Fruit fly (Drosophila melanogaster) whole organism, embryonic: Measurements from ENCODE around the gene CG1575.

Experiments used
- Aef1 ChIP-seq: fragments of 200-800 bp; sonication (Bioruptor generic); IDR thresholded peaks from 3 replicates; pipeline ENCODE4 v1.3.6; 2022; ENCODE audit warnings: missing biosample characterization, missing genetic modification characterization
- Asciz ChIP-seq: fragments of 200-800 bp; sonication (Bioruptor generic); optimal IDR thresholded peaks from 2 replicates; lab custom pipeline; 2017; ENCODE audit warnings: missing biosample characterization, mild to moderate bottlenecking, missing genetic modification characterization, missing genetic modification reagents
- Atf3 ChIP-seq: fragments of 200-800 bp; sonication (Bioruptor generic); optimal IDR thresholded peaks from 3 replicates; lab custom pipeline; 2016; ENCODE audit warnings: missing biosample characterization, missing genetic modification characterization
- B-H1 ChIP-seq: fragments of 200-800 bp; sonication (Bioruptor generic); IDR thresholded peaks from 3 replicates; pipeline ENCODE4 v1.3.6; 2022; ENCODE audit warnings: missing biosample characterization, missing genetic modification characterization
- BEAF-32 ChIP-seq: fragments of 200-800 bp; sonication (Bioruptor generic); optimal IDR thresholded peaks from 3 replicates; lab custom pipeline; 2017; ENCODE audit warnings: missing biosample characterization, missing genetic modification characterization, mild to moderate bottlenecking, moderate library complexity, missing genetic modification reagents
- CG11723 ChIP-seq: fragments of 200-800 bp; sonication (Bioruptor generic); optimal IDR thresholded peaks from 2 replicates; lab custom pipeline; 2017; ENCODE audit warnings: missing biosample characterization, mild to moderate bottlenecking, missing genetic modification characterization
- CG12299 ChIP-seq: fragments of 200-800 bp; sonication (Bioruptor generic); optimal IDR thresholded peaks from 2 replicates; lab custom pipeline; 2018; ENCODE audit warnings: missing biosample characterization, mild to moderate bottlenecking, missing genetic modification characterization
- CG12659 ChIP-seq: fragments of 200-800 bp; sonication (Bioruptor generic); optimal IDR thresholded peaks from 3 replicates; lab custom pipeline; 2017; ENCODE audit warnings: mild to moderate bottlenecking, missing biosample characterization, missing genetic modification reagents, missing genetic modification characterization
- CG14965 ChIP-seq: fragments of 200-800 bp; sonication (Bioruptor generic); optimal IDR thresholded peaks from 2 replicates; lab custom pipeline; 2016; ENCODE audit warnings: missing biosample characterization, missing genetic modification characterization, borderline replicate concordance
- CG1529 ChIP-seq: fragments of 200-800 bp; sonication (Bioruptor generic); optimal IDR thresholded peaks from 3 replicates; lab custom pipeline; 2018; ENCODE audit warnings: missing biosample characterization, missing genetic modification characterization
- CG1603 ChIP-seq: fragments of 200-800 bp; sonication (Bioruptor generic); optimal IDR thresholded peaks from 2 replicates; lab custom pipeline; 2019; ENCODE audit warnings: missing biosample characterization, mild to moderate bottlenecking, missing genetic modification characterization, moderate library complexity
- CG17568 ChIP-seq: fragments of 200-800 bp; sonication (Bioruptor generic); optimal IDR thresholded peaks from 2 replicates; lab custom pipeline; 2018; ENCODE audit warnings: missing biosample characterization, mild to moderate bottlenecking, missing genetic modification characterization, moderate library complexity
- CG17612 ChIP-seq: fragments of 200-800 bp; sonication (Bioruptor generic); IDR thresholded peaks from 2 replicates; pipeline ENCODE4 v1.3.6; 2022; ENCODE audit warnings: missing biosample characterization, missing genetic modification characterization
- CG3726 ChIP-seq: fragments of 200-800 bp; sonication (Bioruptor generic); IDR thresholded peaks from 3 replicates; pipeline ENCODE4, ENCODE4 v1.3.6; 2022; ENCODE audit warnings: missing biosample characterization, missing genetic modification characterization
- CG4854 ChIP-seq: fragments of 200-800 bp; sonication (Bioruptor generic); optimal IDR thresholded peaks from 2 replicates; lab custom pipeline; 2016; ENCODE audit warnings: missing biosample characterization, missing genetic modification characterization, inconsistent platforms
- CG5180 ChIP-seq: fragments of 200-800 bp; sonication (Bioruptor generic); optimal IDR thresholded peaks from 3 replicates; lab custom pipeline; 2017; ENCODE audit warnings: missing biosample characterization, missing genetic modification characterization, mild to moderate bottlenecking, moderate library complexity, missing genetic modification reagents
- CG6765 ChIP-seq: fragments of 200-800 bp; sonication (Bioruptor generic); optimal IDR thresholded peaks from 3 replicates; lab custom pipeline; 2017; ENCODE audit warnings: missing biosample characterization, mild to moderate bottlenecking, missing genetic modification characterization
- CG7271 ChIP-seq: fragments of 200-800 bp; sonication (Bioruptor generic); optimal IDR thresholded peaks from 2 replicates; lab custom pipeline; 2018; ENCODE audit warnings: missing biosample characterization, mild to moderate bottlenecking, missing genetic modification characterization, moderate library complexity
- CG8359 ChIP-seq: fragments of 200-800 bp; sonication (Bioruptor generic); optimal IDR thresholded peaks from 2 replicates; lab custom pipeline; 2017; ENCODE audit warnings: missing biosample characterization, mild to moderate bottlenecking, missing genetic modification characterization, borderline replicate concordance
- CG9437 ChIP-seq: fragments of 200-800 bp; sonication (Bioruptor generic); optimal IDR thresholded peaks from 2 replicates; lab custom pipeline; 2018; ENCODE audit warnings: missing biosample characterization, mild to moderate bottlenecking, missing genetic modification characterization
- CG9797 ChIP-seq: fragments of 200-800 bp; sonication (Bioruptor generic); optimal IDR thresholded peaks from 3 replicates; lab custom pipeline; 2018; ENCODE audit warnings: missing biosample characterization, mild to moderate bottlenecking, missing genetic modification characterization
- CG9817 ChIP-seq: fragments of 200-800 bp; sonication (Bioruptor generic); optimal IDR thresholded peaks from 2 replicates; lab custom pipeline; 2018; ENCODE audit warnings: missing biosample characterization, mild to moderate bottlenecking, missing genetic modification characterization, moderate library complexity
- E2f2 ChIP-seq: fragments of 200-800 bp; sonication (Bioruptor generic); IDR thresholded peaks from 2 replicates; pipeline ENCODE4 v1.3.6; 2022; ENCODE audit warnings: missing biosample characterization, missing genetic modification characterization
- ERR ChIP-seq: fragments of 200-800 bp; sonication (Bioruptor generic); optimal IDR thresholded peaks from 2 replicates; lab custom pipeline; 2016; ENCODE audit warnings: missing biosample characterization, missing genetic modification characterization
- Eip74EF ChIP-seq, 2 experiments: fragments of 200-800 bp in 1 of 2; fragments of >200 bp in 1 of 2; sonication (Bioruptor generic) in 1 of 2; optimal IDR thresholded peaks; 2 replicates each; lab custom pipeline; 2017 to 2019; ENCODE audit warnings: missing biosample characterization in 2 of 2, missing genetic modification characterization in 2 of 2, mild to moderate bottlenecking in 1 of 2, moderate library complexity in 1 of 2
- HmgD ChIP-seq: fragments of 200-800 bp; sonication (Bioruptor generic); optimal IDR thresholded peaks from 3 replicates; lab custom pipeline; 2016; ENCODE audit warnings: missing biosample characterization, missing genetic modification characterization
- Mrtf ChIP-seq: fragments of 200-800 bp; sonication (Bioruptor generic); IDR thresholded peaks from 3 replicates; pipeline ENCODE4 v1.3.6; 2022; ENCODE audit warnings: missing biosample characterization, missing genetic modification characterization
- Sry-δ ChIP-seq: fragments of 200-800 bp; sonication (Bioruptor generic); optimal IDR thresholded peaks from 2 replicates; lab custom pipeline; 2016; ENCODE audit warnings: missing biosample characterization, missing genetic modification characterization
- ase ChIP-seq: fragments of 200-800 bp; sonication (Bioruptor generic); IDR thresholded peaks from 3 replicates; pipeline ENCODE4 v1.3.6; 2022; ENCODE audit warnings: missing biosample characterization, missing genetic modification characterization
- ash1 ChIP-seq: fragments of 200-800 bp; sonication (Bioruptor generic); optimal IDR thresholded peaks from 2 replicates; lab custom pipeline; 2018; ENCODE audit warnings: missing biosample characterization, mild to moderate bottlenecking, missing genetic modification characterization
- bbx ChIP-seq: fragments of 200-800 bp; sonication (Bioruptor generic); IDR thresholded peaks from 2 replicates; pipeline ENCODE4 v1.3.6; 2022; ENCODE audit warnings: missing biosample characterization, missing genetic modification characterization; ENCODE audit not compliant: partially characterized antibody
- bcd ChIP-seq: fragments of 200-800 bp; sonication (Bioruptor generic); optimal IDR thresholded peaks from 2 replicates; lab custom pipeline; 2017; ENCODE audit warnings: missing biosample characterization, mild to moderate bottlenecking, missing genetic modification characterization
- bigmax ChIP-seq: fragments of 200-800 bp; sonication (Bioruptor generic); optimal IDR thresholded peaks from 2 replicates; lab custom pipeline; 2018; ENCODE audit warnings: missing biosample characterization, mild to moderate bottlenecking, missing genetic modification characterization
- btn ChIP-seq: fragments of 200-800 bp; sonication (Bioruptor generic); optimal IDR thresholded peaks from 2 replicates; lab custom pipeline; 2016; ENCODE audit warnings: missing biosample characterization, missing genetic modification characterization
- cato ChIP-seq: fragments of 200-800 bp; sonication (Bioruptor generic); optimal IDR thresholded peaks from 2 replicates; lab custom pipeline; 2016; ENCODE audit warnings: missing biosample characterization, missing genetic modification characterization, borderline replicate concordance
- ems ChIP-seq: fragments of 200-800 bp; sonication (Bioruptor generic); optimal IDR thresholded peaks from 3 replicates; lab custom pipeline; 2016; ENCODE audit warnings: missing biosample characterization, missing genetic modification characterization
- eve ChIP-seq, 2 experiments: fragments of >200 bp; optimal IDR thresholded peaks; 2 replicates each; lab custom pipeline; 2017; ENCODE audit warnings: missing biosample characterization in 2 of 2, missing genetic modification characterization in 2 of 2
- gem ChIP-seq: fragments of 200-800 bp; sonication (Bioruptor generic); optimal IDR thresholded peaks from 2 replicates; lab custom pipeline; 2019; ENCODE audit warnings: missing biosample characterization, mild to moderate bottlenecking, missing genetic modification characterization, moderate library complexity
- gro ChIP-seq: fragments of 200-800 bp; sonication (Bioruptor generic); optimal IDR thresholded peaks from 2 replicates; lab custom pipeline; 2016; ENCODE audit warnings: missing biosample characterization, missing genetic modification characterization
- h ChIP-seq: fragments of >200 bp; optimal IDR thresholded peaks from 2 replicates; lab custom pipeline; 2017
- lola ChIP-seq, 3 experiments: fragments of >200 bp in 2 of 3; fragments of 200-800 bp in 1 of 3; sonication (Bioruptor generic) in 1 of 3; optimal IDR thresholded peaks; 2 replicates each; lab custom pipeline; 2017 to 2019; ENCODE audit warnings: missing biosample characterization in 3 of 3, missing genetic modification characterization in 3 of 3, mild to moderate bottlenecking in 1 of 3, moderate library complexity in 1 of 3
- rib ChIP-seq: fragments of 200-800 bp; sonication (Bioruptor generic); IDR thresholded peaks from 2 replicates; pipeline ENCODE4 v1.3.6; 2022; ENCODE audit warnings: missing biosample characterization, missing genetic modification characterization
- row ChIP-seq: fragments of 200-800 bp; sonication (Bioruptor generic); IDR thresholded peaks from 3 replicates; pipeline ENCODE4 v1.3.6; 2022; ENCODE audit warnings: missing biosample characterization, missing genetic modification characterization
- sim ChIP-seq: fragments of 200-800 bp; sonication (Bioruptor generic); IDR thresholded peaks from 2 replicates; pipeline ENCODE4 v1.3.6; 2022; ENCODE audit warnings: missing biosample characterization, missing genetic modification characterization
- stwl ChIP-seq: fragments of 200-800 bp; sonication (Bioruptor generic); optimal IDR thresholded peaks from 3 replicates; lab custom pipeline; 2018; ENCODE audit warnings: missing biosample characterization, mild to moderate bottlenecking, missing genetic modification characterization, moderate library complexity
- tio ChIP-seq: fragments of 200-800 bp; sonication (Bioruptor generic); optimal IDR thresholded peaks from 2 replicates; lab custom pipeline; 2017; ENCODE audit warnings: missing biosample characterization, missing genetic modification characterization, inconsistent platforms
- tll ChIP-seq, 2 experiments: fragments of 200-800 bp in 1 of 2; fragments of >200 bp in 1 of 2; sonication (Bioruptor generic) in 1 of 2; optimal IDR thresholded peaks; 2 replicates each; lab custom pipeline; 2017 to 2019; ENCODE audit warnings: missing biosample characterization in 2 of 2, missing genetic modification characterization in 2 of 2, mild to moderate bottlenecking in 1 of 2, moderate library complexity in 1 of 2
- toy ChIP-seq: fragments of 200-800 bp; sonication (Bioruptor generic); IDR thresholded peaks from 2 replicates; pipeline ENCODE4 v1.3.6; 2022; ENCODE audit warnings: missing biosample characterization, missing genetic modification characterization

The CG1575 gene

dm6 chrX:8114476-8115342, 2.1 kb upstream of the CG1575 start (continued):
- TF ChIP-seq BEAF-32 (GFP tag; lab: Kevin White, UChicago), result no peak
- peak; percentile 38 for TF ChIP-seq bcd
- TF ChIP-seq Eip74EF (GFP tag; optimal IDR thresholded peaks at IDR 0.05; lab: Kevin White, UChicago), result peak in 1 of 2 experiments; percentile 19
- TF ChIP-seq CG3726, result 0 out of 3 replicates have a peak, but pooled peaks have one; percentile 59
- TF ChIP-seq row, result peak; percentile 76
- TF ChIP-seq lola (GFP tag; optimal IDR thresholded peaks at IDR 0.05; lab: Kevin White, UChicago), result peak in 1 of 3 experiments; percentile 18
- TF ChIP-seq CG14965, result no peak
- TF ChIP-seq CG17568 (GFP tag; lab: Kevin White, UChicago), result peak; percentile 57
- TF ChIP-seq h (lab: Kevin White, UChicago), result no peak
- TF ChIP-seq HmgD (GFP tag; lab: Kevin White, UChicago), result no peak
- TF ChIP-seq Mrtf (GFP tag; lab: Robert Waterston, UW), result no peak
- no peak for TF ChIP-seq CG17612 (GFP tag; lab: Robert Waterston, UW)
- TF ChIP-seq CG12299 (tag; lab: Kevin White, UChicago), result peak; percentile 25
- peak; percentile 53 for TF ChIP-seq Asciz (GFP tag; lab: Kevin White, UChicago)
- TF ChIP-seq ase (GFP tag; lab: Robert Waterston, UW), result no peak
- peak; percentile 9 for TF ChIP-seq btn (GFP tag; lab: Kevin White, UChicago)
- peak; percentile 15 for TF ChIP-seq CG4854 (GFP tag; lab: Kevin White, UChicago)
- no peak for TF ChIP-seq CG8359 (GFP tag; lab: Kevin White, UChicago)
- TF ChIP-seq bigmax (GFP tag; lab: Kevin White, UChicago), result no peak
- peak; percentile 82 for TF ChIP-seq gem (tag; lab: Kevin White, UChicago)
- TF ChIP-seq cato (GFP tag; lab: Kevin White, UChicago), result no peak
- peak; percentile 38; the same call in 1 of the 2 replicates for TF ChIP-seq E2f2 (GFP tag; lab: Robert Waterston, UW)
- peak; percentile 77 for TF ChIP-seq CG6765 (GFP tag; lab: Kevin White, UChicago)
- TF ChIP-seq CG1603, result peak; percentile 45
- TF ChIP-seq Sry-δ (GFP tag; lab: Kevin White, UChicago), result peak; percentile 3
- no peak for TF ChIP-seq CG1529
- TF ChIP-seq sim (GFP tag; lab: Robert Waterston, UW), result 0 out of 2 replicates have a peak, but pooled peaks have one; percentile 23
- TF ChIP-seq tio (GFP tag; lab: Kevin White, UChicago), result no peak
- no peak for TF ChIP-seq ERR (GFP tag; lab: Kevin White, UChicago)
- peak; percentile 46 for TF ChIP-seq CG9437 (GFP tag; lab: Kevin White, UChicago)
- TF ChIP-seq stwl, result no peak
- TF ChIP-seq eve (GFP tag; optimal IDR thresholded peaks at IDR 0.05; lab: Kevin White, UChicago), result no peak
- TF ChIP-seq rib (GFP tag; lab: Robert Waterston, UW), result no peak
- no peak for TF ChIP-seq bbx (GFP tag; lab: Robert Waterston, UW)
- peak; percentile 35 for TF ChIP-seq CG5180
- TF ChIP-seq Aef1 (GFP tag; lab: Robert Waterston, UW), result peak; percentile 35; the same call in 1 of the 3 replicates
- TF ChIP-seq CG9817 (tag; lab: Kevin White, UChicago), result peak; percentile 72
- peak; percentile 32 for TF ChIP-seq gro (GFP tag; lab: Kevin White, UChicago)
- peak; percentile 36; the same call in 2 of the 3 replicates for TF ChIP-seq B-H1 (GFP tag; lab: Robert Waterston, UW)
- no peak for TF ChIP-seq toy (GFP tag; lab: Robert Waterston, UW)
- peak; percentile 38 for TF ChIP-seq CG12659
- TF ChIP-seq CG11723 (GFP tag; lab: Kevin White, UChicago), result peak; percentile 28
- no peak for TF ChIP-seq CG7271
- TF ChIP-seq CG9797 (GFP tag; lab: Kevin White, UChicago), result no peak
- no peak for TF ChIP-seq ash1
- no peak for TF ChIP-seq Atf3 (GFP tag; lab: Kevin White, UChicago)
- no peak for TF ChIP-seq tll (GFP tag; optimal IDR thresholded peaks at IDR 0.05; lab: Kevin White, UChicago)
- TF ChIP-seq ems (GFP tag; lab: Kevin White, UChicago), result peak; percentile 63
